Fruit fly (Drosophila melanogaster) ovary, adult (tissue): Measurements from ENCODE around the gene CG13678.
"Not testable (repeated sequence)": the region's sequence is repeated elsewhere in the genome, so short reads cannot be mapped to it uniquely, and the experiment has no call there.

Experiments used
- CG17801 ChIP-seq: fragments of 200-800 bp; optimal IDR thresholded peaks from 2 replicates; lab custom pipeline; 2019; ENCODE audit warnings: missing biosample characterization, mild to moderate bottlenecking, missing genetic modification characterization, moderate library complexity; ENCODE audit not compliant: partially characterized antibody

CG13678 gene

DNA sequence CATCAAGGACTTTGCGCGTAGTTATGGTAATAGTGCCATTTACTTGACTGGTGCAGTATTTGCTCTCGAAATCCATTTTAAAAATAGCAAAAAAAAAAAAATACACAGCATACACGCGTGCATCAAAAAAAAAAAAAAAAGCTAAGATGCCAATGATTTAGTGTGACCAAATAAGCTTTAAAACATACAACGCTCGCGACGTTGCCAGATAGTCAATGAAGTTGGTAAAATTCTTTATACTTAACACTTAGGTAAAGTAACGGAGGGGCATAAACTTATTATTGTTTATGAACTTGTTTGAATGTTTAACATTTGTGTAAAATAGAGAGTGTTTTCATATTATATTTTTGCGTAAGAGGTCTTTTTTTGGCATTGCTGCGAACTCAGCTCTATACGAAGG, 11.3 kb upstream of the CG13678 start, which contains the start of gene tut:
Gene tut (minus strand): TSS at position 148 of the 400 bp plus-strand sequence.
- TF ChIP-seq CG17801, result no peak

DNA sequence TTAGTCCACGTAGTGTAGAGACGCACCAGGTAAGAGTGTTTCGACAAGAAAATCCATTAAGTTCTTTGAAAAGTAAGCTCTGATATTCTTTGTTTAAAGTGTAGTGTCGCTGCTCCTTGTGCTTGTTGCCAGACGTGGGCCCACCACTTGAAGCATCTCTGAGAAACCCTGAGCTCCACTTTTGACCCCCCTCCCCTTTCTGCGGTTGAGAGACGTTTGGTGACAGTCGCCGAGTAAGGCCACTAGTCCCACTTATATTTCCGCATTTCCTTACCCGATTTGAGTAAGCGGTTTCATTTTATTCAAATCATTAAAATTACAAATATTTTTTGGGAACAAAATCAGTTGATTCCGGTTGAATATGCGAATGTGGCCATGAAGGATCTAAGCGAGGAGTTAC, 10.4 kb upstream of the CG13678 start, which contains the start of gene CG8006:
Gene CG8006 (plus strand): TSS at position 301 of the 400 bp plus-strand sequence.
- TF ChIP-seq CG17801, result no peak

DNA sequence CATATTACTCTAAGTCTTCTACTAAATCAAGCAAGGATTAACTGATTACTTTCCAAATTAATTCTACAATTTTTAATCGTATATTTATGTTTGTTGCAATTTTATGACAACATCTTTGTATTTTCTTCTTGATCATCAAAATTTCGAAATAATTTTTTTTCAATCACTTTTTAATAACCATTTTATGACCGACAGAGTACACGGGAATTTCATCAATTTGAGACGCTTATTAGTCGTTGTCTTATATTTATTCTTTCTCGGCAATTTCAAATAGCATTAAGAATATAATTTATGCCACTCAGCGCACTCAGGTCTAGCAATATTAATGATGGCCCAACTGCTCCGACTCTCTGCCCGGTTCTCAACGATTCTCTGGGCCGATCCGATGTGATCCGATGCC, 7.0 kb upstream of the CG13678 start, which contains the start of gene CG8012:
Gene CG8012 (plus strand): TSS at position 301 of the 400 bp plus-strand sequence.
- no peak for TF ChIP-seq CG17801

DNA sequence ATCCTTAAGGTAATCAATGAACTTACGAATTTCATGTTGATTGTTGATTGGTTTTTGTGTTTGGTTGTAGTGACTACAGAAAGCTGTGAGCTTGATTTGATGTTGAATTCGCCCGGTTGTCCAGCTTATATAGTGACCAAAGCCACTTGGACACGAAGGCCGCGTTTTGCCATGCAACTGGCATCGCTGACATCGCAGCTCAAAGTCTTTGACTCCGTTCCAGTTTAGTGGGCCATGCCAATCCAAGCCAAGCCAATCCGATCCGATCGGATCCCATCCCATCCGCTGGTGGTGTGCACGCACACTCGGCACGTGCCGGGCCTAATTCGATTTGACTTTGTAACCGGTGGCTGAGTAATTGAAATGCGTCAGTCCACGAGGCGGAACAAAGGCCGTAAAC, 3.1 kb upstream of the CG13678 start, which contains the start of gene CG13674:
Gene CG13674 (minus strand): TSS at position 101 of the 400 bp plus-strand sequence.
- TF ChIP-seq CG17801, result no peak

DNA sequence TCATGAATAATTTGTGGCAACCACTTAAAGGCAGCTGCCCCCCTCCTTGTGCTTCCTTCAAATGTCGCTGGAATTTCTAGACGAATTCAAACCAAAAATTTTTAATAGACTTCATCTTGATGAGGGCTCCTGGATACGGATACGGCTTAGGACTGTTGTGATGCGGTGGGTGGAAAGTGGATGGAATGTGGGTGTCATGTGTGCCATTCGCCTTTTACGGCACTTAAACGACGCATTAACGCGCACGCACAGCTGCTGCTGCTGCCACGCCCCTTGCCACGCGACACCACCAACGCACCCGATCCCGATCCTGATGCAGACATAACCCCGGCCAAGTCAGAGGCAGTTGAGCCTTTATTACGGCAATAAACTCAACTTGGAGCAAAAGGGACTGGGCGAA, 2.3 kb upstream of the CG13678 start:
- no peak for TF ChIP-seq CG17801

DNA sequence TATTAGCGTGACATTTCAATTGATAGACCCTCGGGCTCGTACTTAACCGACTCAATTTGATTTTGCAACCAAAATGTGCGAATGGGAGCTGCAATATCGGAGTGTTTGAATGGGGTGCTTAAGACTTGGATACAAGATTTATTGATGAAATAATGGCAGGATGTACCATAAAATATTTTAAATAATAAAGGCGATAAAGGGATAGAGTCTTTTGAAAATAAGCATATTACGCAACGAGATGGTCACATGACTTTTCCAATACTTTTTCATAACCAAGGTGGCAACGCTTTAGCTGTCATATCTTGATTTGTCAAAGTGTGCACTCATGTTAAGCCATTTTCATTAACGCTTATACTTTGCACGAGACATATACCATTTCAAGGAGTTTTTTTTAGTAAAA, 7.0 kb downstream of the CG13678 start, which contains the start of gene eIF4E3:
Gene eIF4E3 (plus strand): TSS at position 301 of the 400 bp plus-strand sequence.
- no peak for TF ChIP-seq CG17801

DNA sequence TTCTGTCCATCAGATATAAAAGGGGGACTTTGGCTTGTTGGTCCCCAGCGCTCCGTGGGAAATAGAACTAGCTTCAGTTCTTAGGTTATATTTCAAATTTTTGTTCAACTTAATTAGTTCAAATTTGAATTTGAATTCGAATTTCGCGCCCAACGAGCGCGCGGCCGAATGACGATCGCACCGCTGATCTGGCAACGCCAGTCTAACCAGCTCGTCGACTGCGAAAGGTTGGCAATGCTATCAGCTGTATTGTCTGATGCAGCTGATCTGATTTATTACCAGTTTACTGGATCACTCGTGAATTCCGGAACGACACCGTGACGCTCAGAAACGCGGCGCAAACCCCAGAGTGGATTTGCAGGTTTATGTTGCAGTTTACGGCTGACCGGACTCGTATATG, 16.4 kb downstream of the CG13678 start, which contains the start of gene Dscam4:
Gene Dscam4 (plus strand): TSS at position 301 of the 400 bp plus-strand sequence.
- TF ChIP-seq CG17801, result not testable (repeated sequence)

DNA sequence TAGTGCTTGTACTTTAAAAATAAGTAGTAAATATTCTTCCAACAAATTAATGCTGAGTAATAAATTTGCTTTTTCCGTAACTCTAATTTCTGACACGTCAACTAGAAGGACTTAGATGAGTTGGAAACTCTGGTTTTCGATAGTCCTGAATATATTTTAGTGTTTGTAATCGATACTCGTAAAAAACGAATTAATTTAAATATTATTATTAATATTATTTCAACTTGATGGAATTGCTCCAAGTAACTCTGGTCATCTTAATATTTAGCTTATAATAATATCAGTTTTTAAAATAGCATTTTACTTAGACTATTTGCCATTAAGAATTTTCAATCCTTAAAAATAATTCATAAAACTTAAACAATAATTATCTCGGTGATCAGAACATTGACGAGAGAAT, 18.6 kb downstream of the CG13678 start, which contains the start of gene CG7213:
Gene CG7213 (minus strand): TSS at position 101 of the 400 bp plus-strand sequence.
- no peak for TF ChIP-seq CG17801

DNA sequence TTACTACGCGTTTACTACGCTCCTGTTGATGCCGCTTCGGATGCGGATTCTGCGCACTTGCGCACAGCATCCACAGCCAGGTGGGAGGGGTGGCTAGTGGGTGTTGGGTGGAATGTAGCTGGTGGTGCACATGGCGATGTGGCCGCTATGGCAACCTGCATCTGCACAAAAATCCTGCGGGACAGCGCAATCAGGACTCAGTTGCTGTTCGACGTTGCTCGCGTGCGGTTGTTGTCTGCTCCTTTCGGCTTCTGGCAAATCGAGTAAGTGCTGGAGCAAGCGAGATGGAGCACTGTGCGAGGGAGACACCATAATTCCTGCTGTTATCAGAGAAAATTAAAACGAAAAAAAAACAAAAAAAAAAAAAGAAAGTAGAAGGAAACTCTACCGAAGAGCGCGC, 19.0 kb downstream of the CG13678 start:
- no peak for TF ChIP-seq CG17801
